Fruit fly (Drosophila melanogaster) whole organism, wandering third instar larva: ENCODE data around the gene GstD8.

Experiments used
- GATAd ChIP-seq: sonication (Bioruptor generic); optimal IDR thresholded peaks from 2 replicates; lab custom pipeline; 2016; ENCODE audit warnings: missing biosample characterization, missing genetic modification characterization
- ey ChIP-seq: fragments of 200-800 bp; sonication (Bioruptor generic); optimal IDR thresholded peaks from 2 replicates; lab custom pipeline; 2016; ENCODE audit warnings: missing biosample characterization, missing genetic modification characterization
- foxo ChIP-seq, 2 experiments: fragments of 200-800 bp; sonication (Bioruptor generic); optimal IDR thresholded peaks; 2 replicates in 1 of 2; 3 replicates in 1 of 2; lab custom pipeline; 2016 to 2017; ENCODE audit warnings: missing biosample characterization in 2 of 2, missing genetic modification characterization in 2 of 2
- fru ChIP-seq: fragments of 200-800 bp; sonication (Bioruptor generic); optimal IDR thresholded peaks from 3 replicates; lab custom pipeline; 2016; ENCODE audit warnings: missing biosample characterization, mild to moderate bottlenecking, missing genetic modification characterization
- h ChIP-seq: fragments of 200-800 bp; sonication (Bioruptor generic); optimal IDR thresholded peaks from 3 replicates; lab custom pipeline; 2016; ENCODE audit warnings: missing biosample characterization, mild to moderate bottlenecking, missing genetic modification characterization
- jim ChIP-seq: fragments of 175-275, 200-325 bp; sonication (Bioruptor generic); optimal IDR thresholded peaks from 2 replicates; lab custom pipeline; 2016; ENCODE audit warnings: missing biosample characterization, mild to moderate bottlenecking, missing genetic modification characterization
- psq ChIP-seq: fragments of 200-800 bp; sonication (Bioruptor generic); optimal IDR thresholded peaks from 3 replicates; lab custom pipeline; 2017; ENCODE audit warnings: missing biosample characterization, mild to moderate bottlenecking, missing genetic modification characterization, moderate library complexity
- rgr ChIP-seq: fragments of 200-800 bp; sonication (Bioruptor generic); optimal IDR thresholded peaks from 3 replicates; lab custom pipeline; 2016; ENCODE audit warnings: missing biosample characterization, mild to moderate bottlenecking, missing genetic modification characterization
- sage ChIP-seq: fragments of 200-800 bp; sonication (Bioruptor generic); optimal IDR thresholded peaks from 2 replicates; lab custom pipeline; 2016; ENCODE audit warnings: missing biosample characterization, mild to moderate bottlenecking, missing genetic modification characterization

DNA sequence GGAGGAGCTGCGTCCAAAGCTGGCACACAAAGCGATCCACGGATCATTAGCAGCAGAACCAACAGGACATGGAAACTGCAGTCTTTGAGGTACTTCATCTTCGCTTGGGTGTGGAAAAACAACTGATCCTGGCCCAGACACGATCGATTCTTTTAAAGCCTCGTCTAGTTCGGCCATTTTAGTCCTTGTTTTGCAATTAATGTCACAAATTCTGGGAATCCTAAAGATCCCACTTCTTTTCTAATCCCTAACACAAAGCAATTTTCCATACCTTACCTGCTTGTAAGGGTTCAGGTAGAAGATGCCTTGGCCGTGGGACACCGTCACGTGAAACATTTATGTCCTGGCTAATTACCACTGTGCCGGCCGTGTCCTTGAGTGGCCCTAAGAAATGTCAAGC is 2.8 kb downstream of the GstD8 start, which contains the start of gene CG10035:
- TF ChIP-seq h (GFP tag; lab: Kevin White, UChicago) (no peak), psq (GFP tag; lab: Kevin White, UChicago) (no peak), ey (GFP tag; lab: Kevin White, UChicago) (no peak), rgr (GFP tag; lab: Kevin White, UChicago) (no peak), GATAd (no peak), fru (GFP tag; lab: Kevin White, UChicago) (no peak), sage (GFP tag; lab: Kevin White, UChicago) (no peak), foxo (GFP tag; optimal IDR thresholded peaks at IDR 0.05; lab: Kevin White, UChicago) (no peak), jim (GFP tag; lab: Kevin White, UChicago) (no peak)
